Fruit fly (Drosophila melanogaster) whole organism, embryonic: ENCODE data around the gene Pbp45.
A peak's percentile ranks its signal among the peaks of the same experiment; 100 is the strongest.

Experiments
- Atf3 ChIP-seq: fragments of 200-800 bp; sonication (Bioruptor generic); optimal IDR thresholded peaks from 3 replicates; lab custom pipeline; 2016; ENCODE audit warnings: missing biosample characterization, missing genetic modification characterization
- BtbVII ChIP-seq: fragments of 200-800 bp; sonication (Bioruptor generic); optimal IDR thresholded peaks from 3 replicates; lab custom pipeline; 2017; ENCODE audit warnings: missing biosample characterization, mild to moderate bottlenecking, missing genetic modification characterization
- CG10431 ChIP-seq: fragments of 200-800 bp; sonication (Bioruptor generic); optimal IDR thresholded peaks from 3 replicates; lab custom pipeline; 2018; ENCODE audit warnings: missing biosample characterization, mild to moderate bottlenecking, missing genetic modification characterization
- CG11398 ChIP-seq: fragments of 200-800 bp; sonication (Bioruptor generic); optimal IDR thresholded peaks from 2 replicates; lab custom pipeline; 2016; ENCODE audit warnings: missing biosample characterization, missing genetic modification characterization
- CG11504 ChIP-seq: fragments of 200-800 bp; sonication (Bioruptor generic); optimal IDR thresholded peaks from 3 replicates; lab custom pipeline; 2019; ENCODE audit warnings: missing biosample characterization, mild to moderate bottlenecking, missing genetic modification characterization, moderate library complexity
- CG11560 ChIP-seq: fragments of 200-800 bp; sonication (Bioruptor generic); IDR thresholded peaks from 3 replicates; pipeline ENCODE4 v1.3.6; 2022; ENCODE audit warnings: missing biosample characterization, missing genetic modification characterization
- CG11695 ChIP-seq: fragments of 200-800 bp; sonication (Bioruptor generic); IDR thresholded peaks from 3 replicates; pipeline ENCODE4 v1.3.6; 2022; ENCODE audit warnings: missing biosample characterization, missing genetic modification characterization
- CG15011 ChIP-seq: fragments of 200-800 bp; sonication (Bioruptor generic); optimal IDR thresholded peaks from 3 replicates; lab custom pipeline; 2018; ENCODE audit warnings: missing biosample characterization, mild to moderate bottlenecking, missing genetic modification characterization
- CG16815 ChIP-seq: fragments of 200-800 bp; sonication (Bioruptor generic); optimal IDR thresholded peaks from 3 replicates; lab custom pipeline; 2017; ENCODE audit warnings: missing biosample characterization, mild to moderate bottlenecking, missing genetic modification characterization
- CG17186 ChIP-seq: fragments of 200-800 bp; sonication (Bioruptor generic); optimal IDR thresholded peaks from 3 replicates; lab custom pipeline; 2017; ENCODE audit warnings: missing biosample characterization, missing genetic modification reagents, missing genetic modification characterization
- CG17385 ChIP-seq: fragments of 200-800 bp; sonication (Bioruptor generic); optimal IDR thresholded peaks from 3 replicates; lab custom pipeline; 2018; ENCODE audit warnings: missing biosample characterization, mild to moderate bottlenecking, missing genetic modification characterization
- CG18476 ChIP-seq: fragments of 200-800 bp; sonication (Bioruptor generic); optimal IDR thresholded peaks from 2 replicates; lab custom pipeline; 2016; ENCODE audit warnings: missing biosample characterization, mild to moderate bottlenecking, missing genetic modification characterization
- CG3281 ChIP-seq: fragments of 200-800 bp; sonication (Bioruptor generic); optimal IDR thresholded peaks from 3 replicates; lab custom pipeline; 2017; ENCODE audit warnings: missing biosample characterization, mild to moderate bottlenecking, missing genetic modification characterization
- CG3847 ChIP-seq: fragments of 200-800 bp; sonication (Bioruptor generic); IDR thresholded peaks from 2 replicates; pipeline ENCODE4 v1.3.6; 2022; ENCODE audit warnings: missing biosample characterization, missing genetic modification characterization
- CG43689 ChIP-seq: fragments of 200-800 bp; sonication (Bioruptor generic); IDR thresholded peaks from 2 replicates; pipeline ENCODE4 v1.3.6; 2022; ENCODE audit warnings: missing biosample characterization, missing genetic modification characterization
- CG4404 ChIP-seq: fragments of 200-800 bp; sonication (Bioruptor generic); IDR thresholded peaks from 2 replicates; pipeline ENCODE4 v1.3.6; 2022; ENCODE audit warnings: missing biosample characterization, missing genetic modification characterization
- CG8281 ChIP-seq: fragments of 200-800 bp; sonication (Bioruptor generic); optimal IDR thresholded peaks from 2 replicates; lab custom pipeline; 2018; ENCODE audit warnings: missing biosample characterization, mild to moderate bottlenecking, missing genetic modification characterization, moderate library complexity
- CG8924 ChIP-seq: fragments of 200-800 bp; optimal IDR thresholded peaks from 3 replicates; lab custom pipeline; 2019; ENCODE audit warnings: missing biosample characterization, mild to moderate bottlenecking, missing genetic modification characterization, moderate library complexity
- CG9437 ChIP-seq: fragments of 200-800 bp; sonication (Bioruptor generic); optimal IDR thresholded peaks from 2 replicates; lab custom pipeline; 2018; ENCODE audit warnings: missing biosample characterization, mild to moderate bottlenecking, missing genetic modification characterization
- CkIIα-i1 ChIP-seq: fragments of 200-800 bp; sonication (Bioruptor generic); IDR thresholded peaks from 2 replicates; pipeline ENCODE4 v1.3.6; 2022; ENCODE audit warnings: missing biosample characterization, missing genetic modification characterization
- D19B ChIP-seq: fragments of 200-800 bp; sonication (Bioruptor generic); optimal IDR thresholded peaks from 2 replicates; lab custom pipeline; 2017; ENCODE audit warnings: missing biosample characterization, mild to moderate bottlenecking, missing genetic modification characterization
- Dref ChIP-seq: fragments of 200-800 bp; sonication (Bioruptor generic); IDR thresholded peaks from 2 replicates; pipeline ENCODE4 v1.3.6; 2022; ENCODE audit warnings: missing biosample characterization, missing genetic modification characterization
- GATAe ChIP-seq: fragments of 200-800 bp; sonication (Bioruptor generic); conservative IDR thresholded peaks from 2 replicates; pipeline ENCODE4 v1.3.6; 2022; ENCODE audit warnings: missing biosample characterization, missing genetic modification characterization
- Gug ChIP-seq: fragments of 200-800 bp; sonication (Bioruptor generic); IDR thresholded peaks from 4 replicates; pipeline ENCODE4 v1.3.6; 2022; ENCODE audit warnings: missing biosample characterization, missing genetic modification characterization
- HLH54F ChIP-seq: fragments of 200-800 bp; sonication (Bioruptor generic); optimal IDR thresholded peaks from 3 replicates; lab custom pipeline; 2016; ENCODE audit warnings: missing biosample characterization, missing genetic modification characterization
- Kr ChIP-seq: fragments of 200-800 bp; sonication (Bioruptor generic); optimal IDR thresholded peaks from 2 replicates; lab custom pipeline; 2017; ENCODE audit warnings: missing biosample characterization, mild to moderate bottlenecking, missing genetic modification characterization
- Nf-YB ChIP-seq: fragments of 200-800 bp; sonication (Bioruptor generic); optimal IDR thresholded peaks from 3 replicates; lab custom pipeline; 2019; ENCODE audit warnings: missing biosample characterization, mild to moderate bottlenecking, missing genetic modification characterization, moderate library complexity
- Ptx1 ChIP-seq: fragments of 200-800 bp; sonication (Bioruptor generic); IDR thresholded peaks from 2 replicates; pipeline ENCODE4 v1.3.6; 2022; ENCODE audit warnings: missing biosample characterization, missing genetic modification characterization
- Rfx ChIP-seq: fragments of 200-800 bp; sonication (Bioruptor generic); IDR thresholded peaks from 2 replicates; pipeline ENCODE4 v1.3.6; 2022; ENCODE audit warnings: missing biosample characterization, missing genetic modification characterization
- Sin3A ChIP-seq: fragments of >200 bp; optimal IDR thresholded peaks from 2 replicates; lab custom pipeline; 2018
- Trl ChIP-seq, 3 experiments: fragments of >200 bp in 2 of 3; fragments of 200-800 bp in 1 of 3; sonication (Bioruptor generic) in 1 of 3; optimal IDR thresholded peaks; 2 replicates in 1 of 3; 3 replicates in 2 of 3; lab custom pipeline; 2016 to 2017; ENCODE audit warnings: missing biosample characterization in 1 of 3, missing genetic modification characterization in 1 of 3
- ase ChIP-seq: fragments of 200-800 bp; sonication (Bioruptor generic); IDR thresholded peaks from 3 replicates; pipeline ENCODE4 v1.3.6; 2022; ENCODE audit warnings: missing biosample characterization, missing genetic modification characterization
- cg ChIP-seq: fragments of 200-800 bp; sonication (Bioruptor generic); optimal IDR thresholded peaks from 3 replicates; lab custom pipeline; 2019; ENCODE audit warnings: missing biosample characterization, mild to moderate bottlenecking, missing genetic modification characterization, moderate library complexity
- dysf ChIP-seq: fragments of 200-800 bp; sonication (Bioruptor generic); IDR thresholded peaks from 3 replicates; pipeline ENCODE4 v1.3.6; 2022; ENCODE audit warnings: missing biosample characterization, missing genetic modification characterization
- emc ChIP-seq: fragments of 200-800 bp; sonication (Bioruptor generic); optimal IDR thresholded peaks from 2 replicates; lab custom pipeline; 2016; ENCODE audit warnings: missing biosample characterization, missing genetic modification characterization
- eve ChIP-seq, 2 experiments: fragments of >200 bp; optimal IDR thresholded peaks; 2 replicates each; lab custom pipeline; 2017; ENCODE audit warnings: missing biosample characterization in 2 of 2, missing genetic modification characterization in 2 of 2
- fru ChIP-seq: fragments of >200 bp; optimal IDR thresholded peaks from 2 replicates; lab custom pipeline; 2017
- grau ChIP-seq: fragments of 200-800 bp; optimal IDR thresholded peaks from 3 replicates; lab custom pipeline; 2019; ENCODE audit warnings: missing biosample characterization, mild to moderate bottlenecking, missing genetic modification characterization, moderate library complexity
- ken ChIP-seq: fragments of 200-800 bp; sonication (Bioruptor generic); IDR thresholded peaks from 3 replicates; pipeline ENCODE4 v1.3.6; 2022; ENCODE audit warnings: missing biosample characterization, missing genetic modification characterization
- nerfin-2 ChIP-seq: fragments of 200-800 bp; sonication (Bioruptor generic); IDR thresholded peaks from 2 replicates; pipeline ENCODE4 v1.3.6; 2022; ENCODE audit warnings: missing biosample characterization, missing genetic modification characterization; ENCODE audit not compliant: partially characterized antibody
- p53 ChIP-seq: fragments of 200-800 bp; sonication (Bioruptor generic); optimal IDR thresholded peaks from 2 replicates; lab custom pipeline; 2016; ENCODE audit warnings: missing biosample characterization, missing genetic modification characterization
- salm ChIP-seq: fragments of 200-800 bp; sonication (Bioruptor generic); optimal IDR thresholded peaks from 2 replicates; lab custom pipeline; 2018; ENCODE audit warnings: missing biosample characterization, mild to moderate bottlenecking, missing genetic modification characterization
- schlank ChIP-seq: fragments of 200-800 bp; sonication (Bioruptor generic); optimal IDR thresholded peaks from 2 replicates; lab custom pipeline; 2018; ENCODE audit warnings: missing biosample characterization, mild to moderate bottlenecking, missing genetic modification characterization
- sob ChIP-seq: fragments of 200-800 bp; sonication (Bioruptor generic); IDR thresholded peaks from 2 replicates; pipeline ENCODE4 v1.3.6; 2022; ENCODE audit warnings: missing biosample characterization, missing genetic modification characterization
- ssp ChIP-seq: fragments of 200-800 bp; sonication (Bioruptor generic); IDR thresholded peaks from 2 replicates; pipeline ENCODE4 v1.3.6; 2022; ENCODE audit warnings: missing biosample characterization, missing genetic modification characterization
- sug ChIP-seq: fragments of 200-800 bp; optimal IDR thresholded peaks from 2 replicates; lab custom pipeline; 2019; ENCODE audit warnings: missing biosample characterization, mild to moderate bottlenecking, missing genetic modification characterization, moderate library complexity
- tio ChIP-seq: fragments of 200-800 bp; sonication (Bioruptor generic); optimal IDR thresholded peaks from 2 replicates; lab custom pipeline; 2017; ENCODE audit warnings: missing biosample characterization, missing genetic modification characterization, inconsistent platforms
- unpg ChIP-seq: fragments of 200-800 bp; sonication (Bioruptor generic); optimal IDR thresholded peaks from 3 replicates; lab custom pipeline; 2018; ENCODE audit warnings: missing biosample characterization, mild to moderate bottlenecking, missing genetic modification characterization, moderate library complexity
- usp ChIP-seq: fragments of >200 bp; optimal IDR thresholded peaks from 2 replicates; lab custom pipeline; 2017; ENCODE audit warnings: missing biosample characterization, missing genetic modification characterization
- z ChIP-seq: fragments of 200-800 bp; sonication (Bioruptor generic); IDR thresholded peaks from 3 replicates; pipeline ENCODE4 v1.3.6; 2022; ENCODE audit warnings: missing biosample characterization, missing genetic modification characterization
- zen2 ChIP-seq: fragments of 200-800 bp; sonication (Bioruptor generic); IDR thresholded peaks from 3 replicates; pipeline ENCODE4 v1.3.6; 2022; ENCODE audit warnings: missing biosample characterization, missing genetic modification characterization; ENCODE audit not compliant: partially characterized antibody
- zfh2 ChIP-seq: fragments of 200-800 bp; sonication (Bioruptor generic); optimal IDR thresholded peaks from 2 replicates; lab custom pipeline; 2016; ENCODE audit warnings: missing biosample characterization, missing genetic modification characterization

The Pbp45 gene

DNA sequence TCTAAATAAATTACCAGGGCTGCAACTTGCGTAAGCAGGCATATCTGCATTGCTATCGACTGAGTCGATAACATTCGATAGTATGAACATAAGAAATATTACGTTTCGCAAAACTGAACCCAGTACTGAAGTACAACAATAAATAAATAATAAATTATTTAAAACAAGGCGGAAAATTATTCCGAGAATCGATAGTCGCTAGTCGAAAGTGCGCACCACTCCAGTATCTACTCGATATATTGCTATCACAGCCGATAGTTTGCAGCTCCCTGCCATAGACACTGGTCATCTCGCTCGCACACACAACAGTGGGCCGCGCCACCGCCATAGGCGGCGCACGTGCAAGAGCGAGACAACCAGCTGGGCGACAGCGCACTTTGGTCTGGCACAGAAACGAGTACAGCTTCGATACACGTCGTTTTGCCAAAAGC, 45.9 kb downstream of the Pbp45 start, which contains the start of gene nsl1 (continued):
- TF ChIP-seq CG4404 (GFP tag; lab: Robert Waterston, UW) (peak; percentile 38; the same call in 1 of the 2 replicates), CG17186 (peak; percentile 98), cg (no peak), tio (no peak), zfh2 (GFP tag; lab: Kevin White, UChicago) (peak; percentile 42), Rfx (peak; percentile 56; the same call in 1 of the 2 replicates), CG11398 (GFP tag; lab: Kevin White, UChicago) (no peak), z (GFP tag; lab: Robert Waterston, UW) (no peak), Gug (GFP tag; lab: Robert Waterston, UW) (peak; percentile 27; the same call in 1 of the 4 replicates), CG8281 (tag; lab: Kevin White, UChicago) (no peak), usp (no peak), CG11504 (tag; lab: Kevin White, UChicago) (no peak), ken (GFP tag; lab: Robert Waterston, UW) (no peak), Kr (GFP tag; lab: Kevin White, UChicago) (no peak), CG3847 (GFP tag; lab: Robert Waterston, UW) (peak; percentile 62), CG11695 (GFP tag; lab: Robert Waterston, UW) (no peak), grau (tag; lab: Kevin White, UChicago) (peak; percentile 44), GATAe (GFP tag; lab: Robert Waterston, UW) (no peak; the same call in 1 of the 2 replicates), ssp (no peak), Dref (GFP tag; lab: Robert Waterston, UW) (peak; percentile 84), CG10431 (GFP tag; lab: Kevin White, UChicago) (no peak), eve (GFP tag; optimal IDR thresholded peaks at IDR 0.05; lab: Kevin White, UChicago) (no peak), unpg (GFP tag; lab: Kevin White, UChicago) (no peak), nerfin-2 (GFP tag; lab: Robert Waterston, UW) (peak; percentile 94), salm (tag; lab: Kevin White, UChicago) (no peak), sug (tag; lab: Kevin White, UChicago) (peak; percentile 61), sob (GFP tag; lab: Robert Waterston, UW) (peak; percentile 48), dysf (GFP tag; lab: Robert Waterston, UW) (0 out of 3 replicates have a peak, but pooled peaks have one; percentile 8), HLH54F (GFP tag; lab: Kevin White, UChicago) (no peak), CG15011 (GFP tag; lab: Kevin White, UChicago) (no peak), D19B (GFP tag; lab: Kevin White, UChicago) (no peak), CG43689 (GFP tag; lab: Robert Waterston, UW) (no peak), CG9437 (GFP tag; lab: Kevin White, UChicago) (peak; percentile 64), p53 (no peak), Ptx1 (GFP tag; lab: Robert Waterston, UW) (peak; percentile 37; the same call in 1 of the 2 replicates), schlank (tag; lab: Kevin White, UChicago) (no peak), CG18476 (peak; percentile 38), Sin3A (lab: Kevin White, UChicago) (peak; percentile 80), CkIIα-i1 (GFP tag; lab: Robert Waterston, UW) (no peak), emc (GFP tag; lab: Kevin White, UChicago) (no peak), Atf3 (GFP tag; lab: Kevin White, UChicago) (no peak), BtbVII (GFP tag; lab: Kevin White, UChicago) (no peak), CG16815 (no peak), Nf-YB (peak; percentile 28), fru (lab: Kevin White, UChicago) (no peak), CG3281 (peak; percentile 33), zen2 (GFP tag; lab: Robert Waterston, UW) (peak; percentile 90; the same call in 2 of the 3 replicates), CG17385 (GFP tag; lab: Kevin White, UChicago) (no peak), ase (GFP tag; lab: Robert Waterston, UW) (0 out of 3 replicates have a peak, but pooled peaks have one; percentile 25), Trl (optimal IDR thresholded peaks at IDR 0.05; lab: Kevin White, UChicago) (no peak), Trl (GFP tag; optimal IDR thresholded peaks at IDR 0.05; lab: Kevin White, UChicago) (no peak), CG11560 (peak; percentile 97), CG8924 (tag; lab: Kevin White, UChicago) (peak; percentile 50)
